Fruit fly (Drosophila melanogaster): ENCODE data around the gene Pgant6.

Pgant6 gene

DNA sequence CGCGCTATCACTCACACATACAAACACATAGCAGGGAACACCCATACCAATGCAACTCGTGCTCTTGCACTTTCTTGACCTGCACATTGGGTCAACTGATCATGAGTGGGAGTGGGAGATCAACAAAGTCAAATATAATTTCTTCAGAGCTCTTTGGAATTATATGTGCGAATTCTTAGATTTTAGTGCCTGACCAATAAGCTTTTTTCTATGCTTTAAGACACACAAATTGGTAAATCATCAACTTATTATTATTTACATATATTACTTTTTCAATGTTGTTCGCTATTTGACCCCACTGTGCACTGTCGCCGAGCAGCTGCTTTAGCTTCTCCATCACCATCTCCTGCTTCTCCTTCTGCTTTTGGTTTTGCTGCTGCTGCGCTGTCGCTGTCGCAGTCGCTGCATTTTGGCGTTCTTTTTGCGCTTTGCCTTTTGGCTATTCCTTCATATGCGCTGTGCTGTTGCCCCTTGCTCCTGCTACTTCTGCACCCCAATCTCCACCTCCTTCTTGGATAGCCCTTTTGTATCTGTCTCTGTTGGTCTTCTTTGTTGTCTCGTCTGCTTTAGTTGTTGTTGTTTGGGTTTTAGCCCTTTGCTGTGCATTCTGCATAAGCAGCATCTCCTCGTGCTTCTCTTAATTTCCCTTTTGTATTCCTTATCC, 42.1 kb downstream of the Pgant6 start (continued):
- TF ChIP-seq CG12219 (GFP tag; optimal IDR thresholded peaks at IDR 0.05) (peak; percentile 24), CG6689 (GFP tag; IDR thresholded peaks at IDR 0.05) (peak; percentile 59), CG9727 (GFP tag; optimal IDR thresholded peaks at IDR 0.05) (peak; percentile 48), lbe (GFP tag; optimal IDR thresholded peaks at IDR 0.05) (peak; percentile 97), CG4820 (GFP tag; optimal IDR thresholded peaks at IDR 0.05) (peak; percentile 48), H2.0 (GFP tag; IDR thresholded peaks at IDR 0.05) (peak; percentile 47), twi (tag; optimal IDR thresholded peaks at IDR 0.05) (peak; percentile 30), CG4707 (GFP tag; optimal IDR thresholded peaks at IDR 0.05) (peak; percentile 33), stwl (tag; optimal IDR thresholded peaks at IDR 0.05) (no peak), CG10431 (GFP tag; optimal IDR thresholded peaks at IDR 0.05) (peak; percentile 16), row (GFP tag; IDR thresholded peaks at IDR 0.05) (peak; percentile 62), sqz (GFP tag; optimal IDR thresholded peaks at IDR 0.05) (peak; percentile 22), NFAT (GFP tag; IDR thresholded peaks at IDR 0.05) (no peak), CG17568 (GFP tag; optimal IDR thresholded peaks at IDR 0.05) (peak; percentile 7), nau (GFP tag; optimal IDR thresholded peaks at IDR 0.05) (peak; percentile 67), Sox100B (GFP tag; optimal IDR thresholded peaks at IDR 0.05) (peak; percentile 62), lov (optimal IDR thresholded peaks at IDR 0.05) (no peak), lov (GFP tag; IDR thresholded peaks at IDR 0.05) (0 out of 3 replicates have a peak, but pooled peaks have one; percentile 46), CG17359 (tag; optimal IDR thresholded peaks at IDR 0.05) (peak; percentile 27), CG2202 (tag; optimal IDR thresholded peaks at IDR 0.05) (peak; percentile 62), sc (optimal IDR thresholded peaks at IDR 0.05) (no peak), sc (GFP tag; optimal IDR thresholded peaks at IDR 0.05) (peak; percentile 75), CG17385 (GFP tag; optimal IDR thresholded peaks at IDR 0.05) (peak; percentile 34), jumu (GFP tag; optimal IDR thresholded peaks at IDR 0.05) (no peak), Nf-YC (tag; optimal IDR thresholded peaks at IDR 0.05) (no peak), D (optimal IDR thresholded peaks at IDR 0.05) (no peak), D (GFP tag; optimal IDR thresholded peaks at IDR 0.05) (peak; percentile 42), Gug (GFP tag; IDR thresholded peaks at IDR 0.05) (no peak), gsb-n (tag; optimal IDR thresholded peaks at IDR 0.05) (peak; percentile 70), dati (GFP tag; IDR thresholded peaks at IDR 0.05) (0 out of 2 replicates have a peak, but pooled peaks have one; percentile 5), pfk (GFP tag; optimal IDR thresholded peaks at IDR 0.05) (no peak), croc (GFP tag; conservative IDR thresholded peaks at IDR 0.05) (peak; percentile 58), ranshi (GFP tag; IDR thresholded peaks at IDR 0.05) (peak; percentile 50; the same call in 1 of the 2 replicates), CG17361 (GFP tag; IDR thresholded peaks at IDR 0.05) (peak; percentile 67), lilli (GFP tag; optimal IDR thresholded peaks at IDR 0.05) (peak; percentile 19), Myb (GFP tag; optimal IDR thresholded peaks at IDR 0.05) (no peak), CG33557 (GFP tag; optimal IDR thresholded peaks at IDR 0.05) (peak; percentile 52)

DNA sequence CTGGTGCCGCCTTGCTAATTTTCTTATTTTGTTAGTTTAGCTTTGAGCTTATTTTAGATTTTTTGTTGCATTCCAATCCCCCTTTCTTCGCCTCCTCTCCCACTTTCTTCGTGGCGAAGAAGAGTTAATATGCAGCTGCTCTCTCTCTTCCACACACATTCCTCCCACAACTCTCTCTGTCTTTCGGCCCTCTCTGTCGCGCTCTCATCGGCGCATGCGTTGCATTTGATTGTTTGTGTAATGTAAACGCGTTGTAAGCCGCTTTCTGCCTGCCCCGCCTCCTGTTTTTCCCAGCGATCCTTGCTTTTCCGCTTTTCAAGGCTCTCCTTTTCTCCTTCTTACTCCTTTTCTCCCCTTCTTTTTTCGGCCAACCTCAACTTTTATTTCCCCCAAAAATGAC, 42.7 kb downstream of the Pgant6 start:
- TF ChIP-seq ewg (GFP tag; optimal IDR thresholded peaks at IDR 0.05) (peak; percentile 87), Trl (optimal IDR thresholded peaks at IDR 0.05) (peak; percentile 42 to 72), Trl (GFP tag; optimal IDR thresholded peaks at IDR 0.05) (no peak), sim (GFP tag; IDR thresholded peaks at IDR 0.05) (no peak), CG1832 (GFP tag; optimal IDR thresholded peaks at IDR 0.05) (peak; percentile 20), CG17385 (GFP tag; optimal IDR thresholded peaks at IDR 0.05) (peak; percentile 3), pb (GFP tag; optimal IDR thresholded peaks at IDR 0.05) (no peak), Pdp1 (GFP tag; optimal IDR thresholded peaks at IDR 0.05) (peak in 1 of 2 experiments; percentile 4), crol (GFP tag; IDR thresholded peaks at IDR 0.05) (peak; percentile 32; the same call in 1 of the 2 replicates), yki (optimal IDR thresholded peaks at IDR 0.05) (peak; percentile 4)

All from whole organism, embryonic.